Fruit fly (Drosophila melanogaster): Measurements from ENCODE around the gene ver.

- TF ChIP-seq EcR (GFP tag; optimal IDR thresholded peaks at IDR 0.05) (no peak), D1 (tag; optimal IDR thresholded peaks at IDR 0.05) (no peak), CG4496 (GFP tag; IDR thresholded peaks at IDR 0.05) (0 out of 3 replicates have a peak, but pooled peaks have one; percentile 32), CG8159 (tag; optimal IDR thresholded peaks at IDR 0.05) (no peak), CG34367 (tag; optimal IDR thresholded peaks at IDR 0.05) (no peak), gl (tag; optimal IDR thresholded peaks at IDR 0.05) (no peak), CG10348 (GFP tag; IDR thresholded peaks at IDR 0.05) (no peak), rn (GFP tag; IDR thresholded peaks at IDR 0.05) (no peak), CG32121 (GFP tag; IDR thresholded peaks at IDR 0.05) (peak; percentile 35; the same call in 1 of the 2 replicates)
Measured at dm6 chr3L:12496428-12497344, 27.1 kb upstream of the ver start, which contains the start of gene CG10657.

Data from whole organism, pupa.